Fruit fly (Drosophila melanogaster): ENCODE measurements around the gene CG32262.

The CG32262 gene

dm6 chr3L:3811089-3811488 is 1.1 kb upstream of the CG32262 start, which contains the start of the genes CG32263 and PIG-B (continued):
- TF ChIP-seq CG2678 (tag; optimal IDR thresholded peaks at IDR 0.05): no peak
- no peak for TF ChIP-seq CG1647 (GFP tag; optimal IDR thresholded peaks at IDR 0.05)
- no peak for TF ChIP-seq unpg (GFP tag; optimal IDR thresholded peaks at IDR 0.05)
- TF ChIP-seq mld (GFP tag; IDR thresholded peaks at IDR 0.05; ENCODE audit: partially characterized antibody): 0 out of 3 replicates have a peak, but pooled peaks have one; percentile 40
- TF ChIP-seq CG4282 (GFP tag; optimal IDR thresholded peaks at IDR 0.05): peak; percentile 4
- TF ChIP-seq Meics (GFP tag; optimal IDR thresholded peaks at IDR 0.05): no peak
- TF ChIP-seq oc (tag; optimal IDR thresholded peaks at IDR 0.05): no peak
- no peak for TF ChIP-seq CG9215 (GFP tag; IDR thresholded peaks at IDR 0.05)
- peak; percentile 47; the same call in 2 of the 3 replicates for TF ChIP-seq knrl (GFP tag; IDR thresholded peaks at IDR 0.05; ENCODE audit: partially characterized antibody)
- TF ChIP-seq Ets97D (GFP tag; optimal IDR thresholded peaks at IDR 0.05): peak; percentile 63
- no peak for TF ChIP-seq CG14667 (GFP tag; IDR thresholded peaks at IDR 0.05)
- TF ChIP-seq da (GFP tag; optimal IDR thresholded peaks at IDR 0.05): no peak
- TF ChIP-seq CG9876 (GFP tag; optimal IDR thresholded peaks at IDR 0.05): no peak
- no peak for TF ChIP-seq Oaz (GFP tag; IDR thresholded peaks at IDR 0.05)
- TF ChIP-seq al (GFP tag; IDR thresholded peaks at IDR 0.05): no peak
- peak; percentile 41 for TF ChIP-seq HmgZ (tag; optimal IDR thresholded peaks at IDR 0.05)
- TF ChIP-seq CG33557 (GFP tag; optimal IDR thresholded peaks at IDR 0.05): no peak
- 0 out of 2 replicates have a peak, but pooled peaks have one; percentile 38 for TF ChIP-seq CG4360 (GFP tag; IDR thresholded peaks at IDR 0.05)
- TF ChIP-seq CG2889 (GFP tag; IDR thresholded peaks at IDR 0.05): no peak
- no peak for TF ChIP-seq BtbVII (GFP tag; optimal IDR thresholded peaks at IDR 0.05)
- TF ChIP-seq caup (GFP tag; optimal IDR thresholded peaks at IDR 0.05; ENCODE audit: severe bottlenecking): no peak
- no peak for TF ChIP-seq CTCF (GFP tag; optimal IDR thresholded peaks at IDR 0.05)
- TF ChIP-seq twi (tag; optimal IDR thresholded peaks at IDR 0.05): no peak
- no peak for TF ChIP-seq CG11504 (tag; optimal IDR thresholded peaks at IDR 0.05)
- no peak for TF ChIP-seq seq (GFP tag; IDR thresholded peaks at IDR 0.05)
- no peak for TF ChIP-seq CG32772 (GFP tag; IDR thresholded peaks at IDR 0.05)
- peak; percentile 69 for TF ChIP-seq hbn (GFP tag; IDR thresholded peaks at IDR 0.05; ENCODE audit: partially characterized antibody)
- TF ChIP-seq Kr (GFP tag; optimal IDR thresholded peaks at IDR 0.05): no peak
- peak; percentile 49 for TF ChIP-seq CG14860 (GFP tag; IDR thresholded peaks at IDR 0.05; ENCODE audit: partially characterized antibody)
- TF ChIP-seq Vsx1 (GFP tag; optimal IDR thresholded peaks at IDR 0.05): no peak
- no peak for TF ChIP-seq PHDP (tag; optimal IDR thresholded peaks at IDR 0.05)
- TF ChIP-seq CG12769 (tag; optimal IDR thresholded peaks at IDR 0.05): no peak
- no peak for TF ChIP-seq CG30020 (tag; optimal IDR thresholded peaks at IDR 0.05)
- no peak for TF ChIP-seq CG6689 (GFP tag; IDR thresholded peaks at IDR 0.05)
- no peak for TF ChIP-seq gce (GFP tag; IDR thresholded peaks at IDR 0.05)
- no peak for TF ChIP-seq Blimp-1 (GFP tag; optimal IDR thresholded peaks at IDR 0.05)
- TF ChIP-seq pan (optimal IDR thresholded peaks at IDR 0.05): no peak
- no peak for TF ChIP-seq pan (GFP tag; optimal IDR thresholded peaks at IDR 0.05 in 1 of 2, IDR thresholded peaks at IDR 0.05 in 1 of 2)
- no peak for TF ChIP-seq CG11247 (GFP tag; IDR thresholded peaks at IDR 0.05)
- TF ChIP-seq Fer3 (tag; optimal IDR thresholded peaks at IDR 0.05): no peak
- no peak for TF ChIP-seq CG1602 (GFP tag; optimal IDR thresholded peaks at IDR 0.05)
- no peak for TF ChIP-seq Poxn (GFP tag; IDR thresholded peaks at IDR 0.05)
- TF ChIP-seq org-1 (GFP tag; optimal IDR thresholded peaks at IDR 0.05): no peak
- TF ChIP-seq CG16779 (GFP tag; IDR thresholded peaks at IDR 0.05): no peak
- no peak for TF ChIP-seq CG4404 (GFP tag; IDR thresholded peaks at IDR 0.05)
- TF ChIP-seq zf30C (GFP tag; optimal IDR thresholded peaks at IDR 0.05): no peak
- TF ChIP-seq TFAM (GFP tag; optimal IDR thresholded peaks at IDR 0.05): no peak
- no peak for TF ChIP-seq bcd (GFP tag; optimal IDR thresholded peaks at IDR 0.05)
- TF ChIP-seq row (GFP tag; IDR thresholded peaks at IDR 0.05): peak; percentile 51; the same call in 1 of the 3 replicates
- TF ChIP-seq abd-A (tag; optimal IDR thresholded peaks at IDR 0.05): no peak
- TF ChIP-seq CG10431 (GFP tag; optimal IDR thresholded peaks at IDR 0.05): no peak
- no peak for TF ChIP-seq CG8765 (GFP tag; IDR thresholded peaks at IDR 0.05)
